Fruit fly (Drosophila melanogaster): ENCODE data around the gene Polr2A.

Polr2A gene

dm6 chrX:11576540-11576939 lies 6.4 kb upstream of the Polr2A start, which contains the start of gene CG11695 (continued):
- TF ChIP-seq oc (tag; optimal IDR thresholded peaks at IDR 0.05) = no peak
- peak; percentile 52; the same call in 1 of the 4 replicates for TF ChIP-seq Gug (GFP tag; IDR thresholded peaks at IDR 0.05)
- TF ChIP-seq Fer1 (GFP tag; optimal IDR thresholded peaks at IDR 0.05) = peak; percentile 73
- peak; percentile 25 for TF ChIP-seq Deaf1 (tag; optimal IDR thresholded peaks at IDR 0.05)
- TF ChIP-seq Poxn (GFP tag; IDR thresholded peaks at IDR 0.05) = no peak
- TF ChIP-seq CG4282 (GFP tag; optimal IDR thresholded peaks at IDR 0.05) = no peak
- TF ChIP-seq CG33557 (GFP tag; optimal IDR thresholded peaks at IDR 0.05) = peak; percentile 60
- TF ChIP-seq Drgx (GFP tag; IDR thresholded peaks at IDR 0.05) = peak; percentile 49; the same call in 1 of the 2 replicates
- peak; percentile 45 for TF ChIP-seq CG17359 (tag; optimal IDR thresholded peaks at IDR 0.05)
- TF ChIP-seq sisA (GFP tag; IDR thresholded peaks at IDR 0.05) = peak; percentile 56
- TF ChIP-seq kay (GFP tag; optimal IDR thresholded peaks at IDR 0.05) = peak; percentile 12
- no peak for TF ChIP-seq CG6272 (GFP tag; IDR thresholded peaks at IDR 0.05)
- no peak for TF ChIP-seq mld (GFP tag; IDR thresholded peaks at IDR 0.05; ENCODE audit: partially characterized antibody)
- peak; percentile 34 for TF ChIP-seq stwl (tag; optimal IDR thresholded peaks at IDR 0.05)
- peak; percentile 65 for TF ChIP-seq CG13775 (GFP tag; optimal IDR thresholded peaks at IDR 0.05)
- no peak for TF ChIP-seq MTF-1 (GFP tag; optimal IDR thresholded peaks at IDR 0.05; ENCODE audit: borderline replicate concordance)
- peak; percentile 36; the same call in 1 of the 2 replicates for TF ChIP-seq CG4404 (GFP tag; IDR thresholded peaks at IDR 0.05)
- peak; percentile 48; the same call in 1 of the 2 replicates for TF ChIP-seq CG14441 (GFP tag; IDR thresholded peaks at IDR 0.05)
- TF ChIP-seq CG6791 (GFP tag; IDR thresholded peaks at IDR 0.05; ENCODE audit: partially characterized antibody) = no peak
- peak; percentile 59 for TF ChIP-seq CG9215 (GFP tag; IDR thresholded peaks at IDR 0.05)
- peak; percentile 78 for TF ChIP-seq Nf-YC (tag; optimal IDR thresholded peaks at IDR 0.05)
- TF ChIP-seq lilli (GFP tag; optimal IDR thresholded peaks at IDR 0.05) = peak; percentile 81
- no peak for TF ChIP-seq jing (GFP tag; optimal IDR thresholded peaks at IDR 0.05)
- TF ChIP-seq CG2889 (GFP tag; IDR thresholded peaks at IDR 0.05) = peak; percentile 54; the same call in 1 of the 3 replicates
- TF ChIP-seq Doc2 (GFP tag; IDR thresholded peaks at IDR 0.05) = no peak
- peak; percentile 23 for TF ChIP-seq CG18011 (GFP tag; optimal IDR thresholded peaks at IDR 0.05)
- TF ChIP-seq pan (optimal IDR thresholded peaks at IDR 0.05) = no peak
- peak in 1 of 2 experiments; percentile 45 for TF ChIP-seq pan (GFP tag; optimal IDR thresholded peaks at IDR 0.05 in 1 of 2, IDR thresholded peaks at IDR 0.05 in 1 of 2)
- peak; percentile 47 for TF ChIP-seq fd3F (GFP tag; optimal IDR thresholded peaks at IDR 0.05)
- TF ChIP-seq CG7963 (GFP tag; IDR thresholded peaks at IDR 0.05; ENCODE audit: partially characterized antibody) = no peak
- no peak for TF ChIP-seq Dll (GFP tag; IDR thresholded peaks at IDR 0.05; ENCODE audit: partially characterized antibody)
- TF ChIP-seq klu (GFP tag; IDR thresholded peaks at IDR 0.05) = peak; percentile 34; the same call in 1 of the 2 replicates
- TF ChIP-seq lab (GFP tag; optimal IDR thresholded peaks at IDR 0.05) = peak; percentile 75
- TF ChIP-seq CG10274 (GFP tag; optimal IDR thresholded peaks at IDR 0.05) = no peak
- peak; percentile 48; the same call in 1 of the 2 replicates for TF ChIP-seq CG8765 (GFP tag; IDR thresholded peaks at IDR 0.05)
- no peak for TF ChIP-seq CG6175 (GFP tag; IDR thresholded peaks at IDR 0.05)
- peak; percentile 80 for TF ChIP-seq HmgZ (tag; optimal IDR thresholded peaks at IDR 0.05)
- TF ChIP-seq gt (GFP tag; IDR thresholded peaks at IDR 0.05) = no peak
- TF ChIP-seq Xrp1 (GFP tag; IDR thresholded peaks at IDR 0.05) = peak; percentile 71
- peak; percentile 67 for TF ChIP-seq PHDP (tag; optimal IDR thresholded peaks at IDR 0.05)
- no peak for TF ChIP-seq Mes4 (GFP tag; optimal IDR thresholded peaks at IDR 0.05)
- TF ChIP-seq tgo (GFP tag; IDR thresholded peaks at IDR 0.05) = peak; percentile 57
- peak; percentile 51 for TF ChIP-seq hkb (optimal IDR thresholded peaks at IDR 0.05)
- TF ChIP-seq hkb (GFP tag; IDR thresholded peaks at IDR 0.05) = peak; percentile 25; the same call in 1 of the 2 replicates
- peak; percentile 62 for TF ChIP-seq nerfin-1 (tag; optimal IDR thresholded peaks at IDR 0.05)
- TF ChIP-seq CG7745 (tag; optimal IDR thresholded peaks at IDR 0.05) = no peak
- TF ChIP-seq HLH3B (GFP tag; IDR thresholded peaks at IDR 0.05) = peak; percentile 37; the same call in 1 of the 2 replicates
- TF ChIP-seq jumu (GFP tag; optimal IDR thresholded peaks at IDR 0.05) = peak; percentile 8
- TF ChIP-seq CG14710 (tag; optimal IDR thresholded peaks at IDR 0.05) = peak; percentile 73
- TF ChIP-seq p53 (GFP tag; optimal IDR thresholded peaks at IDR 0.05) = no peak
- TF ChIP-seq sna (GFP tag; IDR thresholded peaks at IDR 0.05; ENCODE audit: partially characterized antibody) = no peak

Data from whole organism, embryonic.